Fruit fly (Drosophila melanogaster): ENCODE measurements around the gene to.

Gene to

dm6 chr3R:25258628-25259240 lies 18.8 kb downstream of the to start, which contains the start of gene CG11857 (continued):
- TF ChIP-seq Kr (GFP tag; optimal IDR thresholded peaks at IDR 0.05) (peak; percentile 21), vvl (GFP tag; IDR thresholded peaks at IDR 0.05) (peak; percentile 99), CG18764 (GFP tag; optimal IDR thresholded peaks at IDR 0.05) (peak; percentile 97), CG11695 (GFP tag; IDR thresholded peaks at IDR 0.05) (peak; percentile 96), grn (GFP tag; optimal IDR thresholded peaks at IDR 0.05) (peak; percentile 79), fd3F (GFP tag; optimal IDR thresholded peaks at IDR 0.05) (peak; percentile 98), CG7357 (GFP tag; IDR thresholded peaks at IDR 0.05) (peak; percentile 95), Sry-δ (GFP tag; optimal IDR thresholded peaks at IDR 0.05) (peak; percentile 99), ftz-f1 (GFP tag; optimal IDR thresholded peaks at IDR 0.05) (peak; percentile 91), Dip3 (GFP tag; optimal IDR thresholded peaks at IDR 0.05) (peak; percentile 97), BtbVII (GFP tag; optimal IDR thresholded peaks at IDR 0.05) (peak; percentile 91), inv (GFP tag; IDR thresholded peaks at IDR 0.05; ENCODE audit: partially characterized antibody) (peak; percentile 100), dan (GFP tag; IDR thresholded peaks at IDR 0.05) (peak; percentile 97), Blimp-1 (GFP tag; optimal IDR thresholded peaks at IDR 0.05) (peak; percentile 95), CG9817 (tag; optimal IDR thresholded peaks at IDR 0.05) (peak; percentile 99), tna (GFP tag; IDR thresholded peaks at IDR 0.05; ENCODE audit: partially characterized antibody) (peak; percentile 99), Dfd (GFP tag; optimal IDR thresholded peaks at IDR 0.05) (peak in 1 of 2 experiments; percentile 82), corto (GFP tag; optimal IDR thresholded peaks at IDR 0.05) (peak; percentile 95), CG15696 (tag; optimal IDR thresholded peaks at IDR 0.05) (peak; percentile 98), trh (GFP tag; optimal IDR thresholded peaks at IDR 0.05) (peak; percentile 97), Hr51 (GFP tag; optimal IDR thresholded peaks at IDR 0.05) (peak; percentile 96 to 99), HHEX (GFP tag; optimal IDR thresholded peaks at IDR 0.05) (peak; percentile 96), E2f2 (GFP tag; IDR thresholded peaks at IDR 0.05) (peak; percentile 90), CG15269 (tag; optimal IDR thresholded peaks at IDR 0.05) (peak; percentile 97), CG4328 (GFP tag; optimal IDR thresholded peaks at IDR 0.05) (peak; percentile 91), NfI (GFP tag; optimal IDR thresholded peaks at IDR 0.05) (peak; percentile 98), Dbx (GFP tag; IDR thresholded peaks at IDR 0.05) (peak; percentile 99), HLH4C (GFP tag; IDR thresholded peaks at IDR 0.05; ENCODE audit: partially characterized antibody) (peak; percentile 99), Meics (GFP tag; optimal IDR thresholded peaks at IDR 0.05) (peak; percentile 96), MESR4 (GFP tag; optimal IDR thresholded peaks at IDR 0.05) (peak; percentile 91), CG7963 (GFP tag; IDR thresholded peaks at IDR 0.05; ENCODE audit: partially characterized antibody) (peak; percentile 99), CG11247 (GFP tag; IDR thresholded peaks at IDR 0.05) (peak; percentile 99), lmd (GFP tag; IDR thresholded peaks at IDR 0.05) (peak; percentile 99), Bgb (GFP tag; IDR thresholded peaks at IDR 0.05; ENCODE audit: partially characterized antibody) (peak; percentile 99), CG42726 (GFP tag; IDR thresholded peaks at IDR 0.05; ENCODE audit: partially characterized antibody) (peak; percentile 98), CG14667 (GFP tag; IDR thresholded peaks at IDR 0.05) (peak; percentile 99), org-1 (GFP tag; optimal IDR thresholded peaks at IDR 0.05) (peak; percentile 93), CG4360 (GFP tag; IDR thresholded peaks at IDR 0.05) (peak; percentile 75), Hr39 (optimal IDR thresholded peaks at IDR 0.05) (no peak), CG13775 (GFP tag; optimal IDR thresholded peaks at IDR 0.05) (peak; percentile 98), CG6813 (GFP tag; optimal IDR thresholded peaks at IDR 0.05) (peak; percentile 87), gem (tag; optimal IDR thresholded peaks at IDR 0.05) (peak; percentile 99), dmrt99B (tag; optimal IDR thresholded peaks at IDR 0.05) (peak; percentile 96), Dad (GFP tag; optimal IDR thresholded peaks at IDR 0.05) (peak; percentile 97), Nf-YC (tag; optimal IDR thresholded peaks at IDR 0.05) (peak; percentile 87), Ets97D (GFP tag; optimal IDR thresholded peaks at IDR 0.05) (peak; percentile 95), CG16779 (GFP tag; IDR thresholded peaks at IDR 0.05) (peak; percentile 94), Ets65A (GFP tag) (peak; percentile 100), salm (tag; optimal IDR thresholded peaks at IDR 0.05) (peak; percentile 88)

Measured in whole organism, embryonic.